Fruit fly (Drosophila melanogaster): ENCODE data around the gene Cht11.

Gene Cht11

DNA sequence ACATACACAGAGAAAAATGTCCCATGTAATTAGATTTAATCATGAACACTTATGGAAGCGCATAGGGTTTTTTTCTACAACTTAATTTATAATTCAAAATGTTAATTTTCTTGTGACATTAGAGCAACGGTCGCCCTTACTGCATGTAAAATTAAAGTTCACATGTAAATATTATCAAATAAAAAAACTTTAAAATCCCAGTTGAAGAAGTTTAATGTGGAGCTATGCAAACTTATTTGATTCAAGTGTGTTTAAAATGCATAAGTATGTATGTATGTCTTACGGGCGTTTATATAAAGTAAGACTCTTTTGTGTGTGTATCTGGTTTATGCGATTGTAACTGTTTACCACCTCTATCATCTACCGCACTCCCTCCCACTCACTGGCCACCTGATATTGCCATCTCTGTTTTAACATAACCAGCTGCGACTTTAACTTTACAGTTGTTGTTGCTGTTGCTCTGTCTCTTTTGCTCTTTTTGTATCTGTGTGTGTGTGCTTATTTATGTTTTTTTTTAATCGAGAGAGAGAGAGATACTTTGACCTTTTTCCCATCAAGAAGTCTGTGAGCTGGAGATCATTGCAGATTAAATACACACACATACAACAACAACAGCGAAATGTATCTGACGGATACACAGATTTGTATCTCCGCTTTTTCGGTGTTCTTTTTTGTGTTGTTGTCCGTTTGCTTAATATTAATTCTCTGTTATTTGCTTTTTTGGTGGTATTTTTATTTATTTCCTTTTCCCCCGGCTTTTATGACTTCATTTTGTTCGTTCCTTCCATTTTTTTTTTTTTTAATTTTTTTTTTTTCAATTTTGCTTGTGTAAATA is 6.3 kb upstream of the Cht11 start (continued):
- TF ChIP-seq org-1 (GFP tag; optimal IDR thresholded peaks at IDR 0.05) (peak; percentile 87), CG14050 (GFP tag; IDR thresholded peaks at IDR 0.05) (peak; percentile 83), seq (GFP tag; IDR thresholded peaks at IDR 0.05) (peak; percentile 88), Dll (GFP tag; IDR thresholded peaks at IDR 0.05; ENCODE audit: partially characterized antibody) (no peak), caup (GFP tag; optimal IDR thresholded peaks at IDR 0.05; ENCODE audit: severe bottlenecking) (peak; percentile 41), dmrt11E (tag; optimal IDR thresholded peaks at IDR 0.05) (peak; percentile 90), phol (tag; optimal IDR thresholded peaks at IDR 0.05) (peak; percentile 91), CG4360 (GFP tag; IDR thresholded peaks at IDR 0.05) (peak; percentile 97), CG6689 (GFP tag; IDR thresholded peaks at IDR 0.05) (peak; percentile 78), NK7.1 (GFP tag; optimal IDR thresholded peaks at IDR 0.05) (peak; percentile 54), croc (GFP tag; conservative IDR thresholded peaks at IDR 0.05) (peak; percentile 81), NC2β (GFP tag; optimal IDR thresholded peaks at IDR 0.05) (peak; percentile 61), nmo (GFP tag; optimal IDR thresholded peaks at IDR 0.05) (peak; percentile 97), CG33213 (GFP tag; optimal IDR thresholded peaks at IDR 0.05) (peak; percentile 60), Taf1 (GFP tag; IDR thresholded peaks at IDR 0.05) (no peak), ase (GFP tag; IDR thresholded peaks at IDR 0.05) (no peak), Trl (optimal IDR thresholded peaks at IDR 0.05) (peak in 1 of 2 experiments; percentile 36), Trl (GFP tag; optimal IDR thresholded peaks at IDR 0.05) (peak; percentile 77), salm (tag; optimal IDR thresholded peaks at IDR 0.05) (peak; percentile 86), Xbp1 (GFP tag; optimal IDR thresholded peaks at IDR 0.05) (peak; percentile 90), Chrac-16 (GFP tag; optimal IDR thresholded peaks at IDR 0.05) (peak; percentile 76), ara (GFP tag; IDR thresholded peaks at IDR 0.05) (peak; percentile 60; the same call in 1 of the 2 replicates), tin (GFP tag; optimal IDR thresholded peaks at IDR 0.05) (peak; percentile 67), eyg (GFP tag; optimal IDR thresholded peaks at IDR 0.05) (peak; percentile 61), corto (GFP tag; optimal IDR thresholded peaks at IDR 0.05) (peak; percentile 68), trem (tag; optimal IDR thresholded peaks at IDR 0.05) (peak; percentile 64), BEAF-32 (GFP tag; optimal IDR thresholded peaks at IDR 0.05) (peak; percentile 3), maf-S (GFP tag; optimal IDR thresholded peaks at IDR 0.05) (peak; percentile 71), CG18476 (GFP tag; optimal IDR thresholded peaks at IDR 0.05) (peak; percentile 70), Optix (GFP tag; IDR thresholded peaks at IDR 0.05) (no peak), sqz (GFP tag; optimal IDR thresholded peaks at IDR 0.05) (peak; percentile 93), btn (GFP tag; optimal IDR thresholded peaks at IDR 0.05) (peak; percentile 14), CG16779 (GFP tag; IDR thresholded peaks at IDR 0.05) (no peak), az2 (GFP tag; optimal IDR thresholded peaks at IDR 0.05) (peak; percentile 90), jigr1 (GFP tag; IDR thresholded peaks at IDR 0.05) (0 out of 3 replicates have a peak, but pooled peaks have one; percentile 27), CG2120 (GFP tag; optimal IDR thresholded peaks at IDR 0.05) (peak; percentile 80), CG11456 (GFP tag; IDR thresholded peaks at IDR 0.05) (0 out of 3 replicates have a peak, but pooled peaks have one; percentile 55), CG1529 (GFP tag; optimal IDR thresholded peaks at IDR 0.05) (peak; percentile 89), CG31365 (tag; optimal IDR thresholded peaks at IDR 0.05) (no peak), Sry-δ (GFP tag; optimal IDR thresholded peaks at IDR 0.05) (peak; percentile 60), fd96Cb (tag; optimal IDR thresholded peaks at IDR 0.05) (peak; percentile 84), CG10274 (GFP tag; optimal IDR thresholded peaks at IDR 0.05) (peak; percentile 33), Gug (GFP tag; IDR thresholded peaks at IDR 0.05) (peak; percentile 42; the same call in 2 of the 4 replicates), aop (GFP tag; IDR thresholded peaks at IDR 0.05) (no peak), CG5180 (GFP tag; optimal IDR thresholded peaks at IDR 0.05) (peak; percentile 51), Dad (GFP tag; optimal IDR thresholded peaks at IDR 0.05) (peak; percentile 54), CG14860 (GFP tag; IDR thresholded peaks at IDR 0.05; ENCODE audit: partially characterized antibody) (no peak), crc (GFP tag; optimal IDR thresholded peaks at IDR 0.05) (peak; percentile 56), Aef1 (GFP tag; IDR thresholded peaks at IDR 0.05) (peak; percentile 62)
